Fruit fly (Drosophila melanogaster) whole organism, embryonic: ENCODE data around the gene Mondo.

Experiments
- CG10321 ChIP-seq: fragments of 200-800 bp; sonication (Bioruptor generic); IDR thresholded peaks from 2 replicates; pipeline ENCODE4 v1.3.6; 2022; ENCODE audit warnings: missing biosample characterization, missing genetic modification characterization
- CG10462 ChIP-seq: fragments of 200-800 bp; sonication (Bioruptor generic); optimal IDR thresholded peaks from 2 replicates; lab custom pipeline; 2016; ENCODE audit warnings: missing biosample characterization, missing genetic modification characterization
- CG10959 ChIP-seq: fragments of 200-800 bp; sonication (Bioruptor generic); IDR thresholded peaks from 2 replicates; pipeline ENCODE4 v1.3.6; 2022; ENCODE audit warnings: missing biosample characterization, missing genetic modification characterization
- CG11456 ChIP-seq: fragments of 200-800 bp; sonication (Bioruptor generic); IDR thresholded peaks from 3 replicates; pipeline ENCODE4 v1.3.6; 2022; ENCODE audit warnings: missing biosample characterization, missing genetic modification characterization
- CG11723 ChIP-seq: fragments of 200-800 bp; sonication (Bioruptor generic); optimal IDR thresholded peaks from 2 replicates; lab custom pipeline; 2017; ENCODE audit warnings: missing biosample characterization, mild to moderate bottlenecking, missing genetic modification characterization
- CG12219 ChIP-seq: fragments of 200-800 bp; sonication (Bioruptor generic); optimal IDR thresholded peaks from 3 replicates; lab custom pipeline; 2018; ENCODE audit warnings: missing biosample characterization, mild to moderate bottlenecking, missing genetic modification characterization
- CG13287 ChIP-seq: fragments of 200-800 bp; sonication (Bioruptor generic); IDR thresholded peaks from 2 replicates; pipeline ENCODE4 v1.3.6; 2022; ENCODE audit warnings: missing biosample characterization, missing genetic modification characterization; ENCODE audit not compliant: partially characterized antibody
- CG15514 ChIP-seq: fragments of 200-800 bp; sonication (Bioruptor generic); optimal IDR thresholded peaks from 3 replicates; lab custom pipeline; 2017; ENCODE audit warnings: missing biosample characterization, missing genetic modification characterization, mild to moderate bottlenecking, moderate library complexity, missing genetic modification reagents
- CG1647 ChIP-seq: fragments of 200-800 bp; sonication (Bioruptor generic); optimal IDR thresholded peaks from 3 replicates; lab custom pipeline; 2016; ENCODE audit warnings: missing biosample characterization, missing genetic modification characterization
- CG17186 ChIP-seq: fragments of 200-800 bp; sonication (Bioruptor generic); optimal IDR thresholded peaks from 3 replicates; lab custom pipeline; 2017; ENCODE audit warnings: missing biosample characterization, missing genetic modification reagents, missing genetic modification characterization
- CG17361 ChIP-seq: fragments of 200-800 bp; sonication (Bioruptor generic); IDR thresholded peaks from 3 replicates; pipeline ENCODE4 v1.3.6; 2022; ENCODE audit warnings: missing biosample characterization, missing genetic modification characterization
- CG30020 ChIP-seq: fragments of 200-800 bp; optimal IDR thresholded peaks from 2 replicates; lab custom pipeline; 2019; ENCODE audit warnings: missing biosample characterization, mild to moderate bottlenecking, missing genetic modification characterization, moderate library complexity
- CG30431 ChIP-seq: fragments of 200-800 bp; sonication (Bioruptor generic); optimal IDR thresholded peaks from 2 replicates; lab custom pipeline; 2017; ENCODE audit warnings: missing biosample characterization, missing genetic modification characterization
- CG34376 ChIP-seq: fragments of 200-800 bp; sonication (Bioruptor generic); optimal IDR thresholded peaks from 2 replicates; lab custom pipeline; 2018; ENCODE audit warnings: missing biosample characterization, mild to moderate bottlenecking, missing genetic modification characterization
- CG4282 ChIP-seq: fragments of 200-800 bp; sonication (Bioruptor generic); optimal IDR thresholded peaks from 2 replicates; lab custom pipeline; 2016; ENCODE audit warnings: missing biosample characterization, missing genetic modification characterization
- CG4328 ChIP-seq: fragments of 200-800 bp; sonication (Bioruptor generic); optimal IDR thresholded peaks from 3 replicates; lab custom pipeline; 2017; ENCODE audit warnings: missing biosample characterization, missing genetic modification reagents, missing genetic modification characterization
- CG4820 ChIP-seq: fragments of 200-800 bp; sonication (Bioruptor generic); optimal IDR thresholded peaks from 3 replicates; lab custom pipeline; 2016; ENCODE audit warnings: missing biosample characterization, missing genetic modification characterization
- CG6254 ChIP-seq: fragments of 200-800 bp; sonication (Bioruptor generic); optimal IDR thresholded peaks from 3 replicates; lab custom pipeline; 2017; ENCODE audit warnings: mild to moderate bottlenecking, missing biosample characterization, missing genetic modification reagents, missing genetic modification characterization
- CG7745 ChIP-seq: fragments of 200-800 bp; sonication (Bioruptor generic); optimal IDR thresholded peaks from 2 replicates; lab custom pipeline; 2018; ENCODE audit warnings: missing biosample characterization, mild to moderate bottlenecking, missing genetic modification characterization, moderate library complexity
- CG8290 ChIP-seq, 3 experiments: fragments of 200-800 bp; sonication (Bioruptor generic); optimal IDR thresholded peaks; 2 replicates each; lab custom pipeline; 2016 to 2019; ENCODE audit warnings: missing biosample characterization in 3 of 3, missing genetic modification characterization in 3 of 3, mild to moderate bottlenecking in 2 of 3, moderate library complexity in 1 of 3
- CG8765 ChIP-seq: fragments of 200-800 bp; sonication (Bioruptor generic); IDR thresholded peaks from 2 replicates; pipeline ENCODE4 v1.3.6; 2022; ENCODE audit warnings: missing biosample characterization, missing genetic modification characterization
- CG9817 ChIP-seq: fragments of 200-800 bp; sonication (Bioruptor generic); optimal IDR thresholded peaks from 2 replicates; lab custom pipeline; 2018; ENCODE audit warnings: missing biosample characterization, mild to moderate bottlenecking, missing genetic modification characterization, moderate library complexity
- Deaf1 ChIP-seq: fragments of 200-800 bp; optimal IDR thresholded peaks from 3 replicates; lab custom pipeline; 2019; ENCODE audit warnings: missing biosample characterization, mild to moderate bottlenecking, missing genetic modification characterization, moderate library complexity
- Dfd ChIP-seq, 2 experiments: fragments of >200 bp; optimal IDR thresholded peaks; 2 replicates each; lab custom pipeline; 2017; ENCODE audit warnings: missing biosample characterization in 2 of 2, missing genetic modification characterization in 2 of 2
- Dip3 ChIP-seq: fragments of 200-800 bp; sonication (Bioruptor generic); optimal IDR thresholded peaks from 3 replicates; lab custom pipeline; 2016; ENCODE audit warnings: missing biosample characterization, missing genetic modification characterization
- Drgx ChIP-seq: fragments of 200-800 bp; sonication (Bioruptor generic); IDR thresholded peaks from 2 replicates; pipeline ENCODE4 v1.3.6; 2022; ENCODE audit warnings: missing biosample characterization, missing genetic modification characterization
- Hand ChIP-seq: fragments of 200-800 bp; sonication (Bioruptor generic); optimal IDR thresholded peaks from 2 replicates; lab custom pipeline; 2017; ENCODE audit warnings: mild to moderate bottlenecking, missing biosample characterization, missing genetic modification reagents, missing genetic modification characterization
- Hr51 ChIP-seq, 2 experiments: fragments of 200-800 bp; sonication (Bioruptor generic); optimal IDR thresholded peaks; 2 replicates in 1 of 2; 3 replicates in 1 of 2; lab custom pipeline; 2016 to 2018; ENCODE audit warnings: missing biosample characterization in 2 of 2, missing genetic modification characterization in 2 of 2, mild to moderate bottlenecking in 1 of 2, moderate library complexity in 1 of 2
- Neu2 ChIP-seq: fragments of 200-800 bp; sonication (Bioruptor generic); optimal IDR thresholded peaks from 3 replicates; lab custom pipeline; 2016; ENCODE audit warnings: missing biosample characterization, missing genetic modification characterization, borderline replicate concordance
- Poxn ChIP-seq: fragments of 200-800 bp; sonication (Bioruptor generic); IDR thresholded peaks from 2 replicates; pipeline ENCODE4 v1.3.6; 2022; ENCODE audit warnings: missing biosample characterization, missing genetic modification characterization
- Sry-δ ChIP-seq: fragments of 200-800 bp; sonication (Bioruptor generic); optimal IDR thresholded peaks from 2 replicates; lab custom pipeline; 2016; ENCODE audit warnings: missing biosample characterization, missing genetic modification characterization
- Xrp1 ChIP-seq: fragments of 200-800 bp; sonication (Bioruptor generic); IDR thresholded peaks from 2 replicates; pipeline ENCODE4 v1.3.6; 2022; ENCODE audit warnings: missing biosample characterization, missing genetic modification characterization
- bcd ChIP-seq: fragments of 200-800 bp; sonication (Bioruptor generic); optimal IDR thresholded peaks from 2 replicates; lab custom pipeline; 2017; ENCODE audit warnings: missing biosample characterization, mild to moderate bottlenecking, missing genetic modification characterization
- cad ChIP-seq: fragments of >200 bp; optimal IDR thresholded peaks from 2 replicates; lab custom pipeline; 2017; ENCODE audit warnings: missing biosample characterization, missing genetic modification characterization
- cwo ChIP-seq: fragments of 200-800 bp; sonication (Bioruptor generic); optimal IDR thresholded peaks from 3 replicates; lab custom pipeline; 2017; ENCODE audit warnings: missing biosample characterization, missing genetic modification characterization, mild to moderate bottlenecking, moderate library complexity, missing genetic modification reagents
- disco-r ChIP-seq: fragments of 200-800 bp; sonication (Bioruptor generic); optimal IDR thresholded peaks from 2 replicates; lab custom pipeline; 2016; ENCODE audit warnings: missing biosample characterization, missing genetic modification characterization
- en ChIP-seq: fragments of 200-800 bp; sonication (Bioruptor generic); optimal IDR thresholded peaks from 2 replicates; lab custom pipeline; 2016; ENCODE audit warnings: missing biosample characterization, missing genetic modification characterization
- her ChIP-seq: fragments of 200-800 bp; sonication (Bioruptor generic); optimal IDR thresholded peaks from 2 replicates; lab custom pipeline; 2016; ENCODE audit warnings: missing biosample characterization, missing genetic modification characterization
- lbe ChIP-seq: fragments of 200-800 bp; sonication (Bioruptor generic); optimal IDR thresholded peaks from 2 replicates; lab custom pipeline; 2016; ENCODE audit warnings: missing biosample characterization, mild to moderate bottlenecking, missing genetic modification characterization
- maf-S ChIP-seq: fragments of 200-800 bp; sonication (Bioruptor generic); optimal IDR thresholded peaks from 2 replicates; lab custom pipeline; 2016; ENCODE audit warnings: missing biosample characterization, missing genetic modification characterization
- oc ChIP-seq: fragments of 200-800 bp; sonication (Bioruptor generic); optimal IDR thresholded peaks from 2 replicates; lab custom pipeline; 2018; ENCODE audit warnings: missing biosample characterization, mild to moderate bottlenecking, missing genetic modification characterization, moderate library complexity
- pros ChIP-seq: fragments of 200-800 bp; sonication (Bioruptor generic); optimal IDR thresholded peaks from 3 replicates; lab custom pipeline; 2019; ENCODE audit warnings: missing biosample characterization, mild to moderate bottlenecking, missing genetic modification characterization, moderate library complexity
- run ChIP-seq: fragments of 200-800 bp; sonication (Bioruptor generic); optimal IDR thresholded peaks from 3 replicates; lab custom pipeline; 2018; ENCODE audit warnings: missing biosample characterization, mild to moderate bottlenecking, missing genetic modification characterization
- sd ChIP-seq: fragments of 200-800 bp; sonication (Bioruptor generic); optimal IDR thresholded peaks from 3 replicates; lab custom pipeline; 2018; ENCODE audit warnings: missing biosample characterization, mild to moderate bottlenecking, missing genetic modification characterization, moderate library complexity
- so ChIP-seq: fragments of 200-800 bp; sonication (Bioruptor generic); IDR thresholded peaks from 3 replicates; pipeline ENCODE4 v1.3.6; 2022; ENCODE audit warnings: missing biosample characterization, missing genetic modification characterization
- tio ChIP-seq: fragments of 200-800 bp; sonication (Bioruptor generic); optimal IDR thresholded peaks from 2 replicates; lab custom pipeline; 2017; ENCODE audit warnings: missing biosample characterization, missing genetic modification characterization, inconsistent platforms
- ttk ChIP-seq: fragments of 200-800 bp; sonication (Bioruptor generic); IDR thresholded peaks from 2 replicates; pipeline ENCODE4 v2.1.2; 2022; ENCODE audit warnings: missing biosample characterization, missing genetic modification characterization
- vvl ChIP-seq: fragments of 200-800 bp; sonication (Bioruptor generic); IDR thresholded peaks from 2 replicates; pipeline ENCODE4 v1.3.6; 2022; ENCODE audit warnings: missing biosample characterization, missing genetic modification characterization
- zen ChIP-seq: fragments of 200-800 bp; sonication (Bioruptor generic); optimal IDR thresholded peaks from 3 replicates; lab custom pipeline; 2018; ENCODE audit warnings: missing biosample characterization, mild to moderate bottlenecking, missing genetic modification characterization, moderate library complexity

The Mondo gene

dm6 chr2L:21303655-21304532, 6.0 kb downstream of the Mondo start (continued):
- TF ChIP-seq CG6254 (GFP tag; lab: Kevin White, UChicago) = no peak
- TF ChIP-seq Dip3 (GFP tag; lab: Kevin White, UChicago) = no peak
- no peak for TF ChIP-seq cad (GFP tag; lab: Kevin White, UChicago)
- peak; percentile 52 for TF ChIP-seq sd (tag; lab: Kevin White, UChicago)
- TF ChIP-seq so (GFP tag; lab: Robert Waterston, UW) = no peak
- TF ChIP-seq CG11723 (GFP tag; lab: Kevin White, UChicago) = no peak
- no peak for TF ChIP-seq CG1647
- no peak for TF ChIP-seq Xrp1
- no peak for TF ChIP-seq en (GFP tag; lab: Kevin White, UChicago)
- no peak for TF ChIP-seq CG30020 (tag; lab: Kevin White, UChicago)
- TF ChIP-seq ttk = no peak
- TF ChIP-seq cwo (GFP tag; lab: Kevin White, UChicago) = peak; percentile 81
- peak; percentile 83 for TF ChIP-seq Deaf1 (tag; lab: Kevin White, UChicago)
- TF ChIP-seq her (GFP tag; lab: Kevin White, UChicago) = no peak
- TF ChIP-seq CG15514 = no peak
- no peak for TF ChIP-seq maf-S (GFP tag; lab: Kevin White, UChicago)
- TF ChIP-seq CG9817 = no peak
- TF ChIP-seq CG10959 = no peak
- TF ChIP-seq CG30431 = no peak
- peak; percentile 92 for TF ChIP-seq CG34376 (GFP tag; lab: Kevin White, UChicago)
- TF ChIP-seq CG10462 (GFP tag; lab: Kevin White, UChicago) = no peak
- TF ChIP-seq Poxn (GFP tag; lab: Robert Waterston, UW) = no peak
- no peak for TF ChIP-seq vvl (GFP tag; lab: Robert Waterston, UW)
- TF ChIP-seq Hr51 (GFP tag; optimal IDR thresholded peaks at IDR 0.05; lab: Kevin White, UChicago) = no peak
- no peak for TF ChIP-seq CG13287 (GFP tag; lab: Robert Waterston, UW)
- TF ChIP-seq CG8765 = no peak
- TF ChIP-seq Dfd (GFP tag; optimal IDR thresholded peaks at IDR 0.05; lab: Kevin White, UChicago) = no peak
- TF ChIP-seq bcd (GFP tag; lab: Kevin White, UChicago) = no peak
- TF ChIP-seq lbe = no peak
- TF ChIP-seq CG17361 = no peak
- TF ChIP-seq Sry-δ (GFP tag; lab: Kevin White, UChicago) = no peak
- TF ChIP-seq Hand (GFP tag; lab: Kevin White, UChicago) = peak; percentile 7
- no peak for TF ChIP-seq run (tag; lab: Kevin White, UChicago)
- no peak for TF ChIP-seq zen
- no peak for TF ChIP-seq disco-r (GFP tag; lab: Kevin White, UChicago)
- TF ChIP-seq CG7745 (tag; lab: Kevin White, UChicago) = no peak
- no peak for TF ChIP-seq CG4820
- no peak for TF ChIP-seq Neu2 (GFP tag; lab: Kevin White, UChicago)
- TF ChIP-seq tio (GFP tag; lab: Kevin White, UChicago) = no peak
- TF ChIP-seq CG8290 (GFP tag; optimal IDR thresholded peaks at IDR 0.05; lab: Kevin White, UChicago) = no peak
- no peak for TF ChIP-seq CG8290 (tag; optimal IDR thresholded peaks at IDR 0.05; lab: Kevin White, UChicago)
- TF ChIP-seq CG4328 = no peak
- TF ChIP-seq CG10321 (GFP tag; lab: Robert Waterston, UW) = no peak
- no peak for TF ChIP-seq Drgx (GFP tag; lab: Robert Waterston, UW)
- no peak for TF ChIP-seq CG11456
- TF ChIP-seq oc (tag; lab: Kevin White, UChicago) = no peak
- TF ChIP-seq pros (GFP tag; lab: Kevin White, UChicago) = no peak
- no peak for TF ChIP-seq CG17186 (GFP tag; lab: Kevin White, UChicago)
- no peak for TF ChIP-seq CG4282 (GFP tag; lab: Kevin White, UChicago)
- no peak for TF ChIP-seq CG12219 (GFP tag; lab: Kevin White, UChicago)
